Worm (Caenorhabditis elegans) whole organism, L4 larva: ENCODE results near the gene fbxb-9.

Source experiments
- D1046.2 ChIP-seq: fragments of 200-800 bp; sonication (Bioruptor generic); IDR thresholded peaks from 2 replicates; pipeline ENCODE4 v1.3.6; 2022; ENCODE audit warnings: missing genetic modification characterization, missing compliant biosample characterization
- F26F4.8 ChIP-seq: fragments of 200-800 bp; sonication (Bioruptor generic); conservative IDR thresholded peaks from 2 replicates; pipeline ENCODE4 v1.3.6; 2022; ENCODE audit warnings: missing genetic modification characterization, missing compliant biosample characterization
- F49E8.2 ChIP-seq: sonication (generic microtip); optimal IDR thresholded peaks from 2 replicates; lab custom pipeline; 2016; ENCODE audit warnings: missing compliant biosample characterization, mild to moderate bottlenecking, missing genetic modification characterization, borderline replicate concordance
- T26A8.4 ChIP-seq: fragments of 200-800 bp; sonication (Bioruptor generic); IDR thresholded peaks from 2 replicates; pipeline ENCODE4 v1.3.6; 2022; ENCODE audit warnings: missing genetic modification characterization, missing compliant biosample characterization
- Y105C5A.15 ChIP-seq: fragments of 200-800 bp; sonication (Bioruptor generic); IDR thresholded peaks from 2 replicates; pipeline ENCODE4 v1.3.6; 2022; ENCODE audit warnings: missing genetic modification characterization, missing compliant biosample characterization
- aha-1 ChIP-seq: fragments of 150-350 bp; peaks from one replicate; lab custom pipeline; 2014; ENCODE audit warnings: missing biosample characterization, missing genetic modification characterization
- ama-1 ChIP-seq: fragments of 150-350 bp; optimal IDR thresholded peaks from 2 replicates; lab custom pipeline; 2014; ENCODE audit warnings: inconsistent platforms, mixed read lengths
- arid-1 ChIP-seq: fragments of 200-800 bp; sonication (Bioruptor generic); conservative IDR thresholded peaks from 2 replicates; pipeline ENCODE4 v1.3.6; 2022; ENCODE audit warnings: missing genetic modification reagents, missing genetic modification characterization, missing compliant biosample characterization
- ceh-20 ChIP-seq: fragments of 200-800 bp; sonication (Bioruptor generic); IDR thresholded peaks from 2 replicates; pipeline ENCODE4 v1.3.6; 2022; ENCODE audit warnings: missing genetic modification reagents, missing genetic modification characterization, missing compliant biosample characterization
- ceh-62 ChIP-seq: sonication (generic microtip); optimal IDR thresholded peaks from 2 replicates; lab custom pipeline; 2017; ENCODE audit warnings: missing biosample characterization, missing genetic modification characterization
- ces-1 ChIP-seq: fragments of 150-350 bp; sonication (generic microtip); optimal IDR thresholded peaks from 4 replicates; lab custom pipeline; 2014; ENCODE audit warnings: missing biosample characterization, missing genetic modification reagents, missing genetic modification characterization
- daf-19 ChIP-seq: fragments of 200-800 bp; sonication (Bioruptor generic); conservative IDR thresholded peaks from 2 replicates; pipeline ENCODE4 v1.3.6; 2022; ENCODE audit warnings: missing genetic modification characterization, missing compliant biosample characterization
- dmd-6 ChIP-seq: fragments of 200-800 bp; sonication (Bioruptor generic); IDR thresholded peaks from 2 replicates; pipeline ENCODE4 v1.3.6; 2022; ENCODE audit warnings: missing genetic modification reagents, missing genetic modification characterization, missing compliant biosample characterization
- dmd-8 ChIP-seq: fragments of 200-800 bp; sonication (Bioruptor generic); IDR thresholded peaks from 2 replicates; pipeline ENCODE4 v1.3.6; 2022; ENCODE audit warnings: missing genetic modification characterization, missing compliant biosample characterization
- dmd-9 ChIP-seq: fragments of 200-800 bp; sonication (Bioruptor generic); IDR thresholded peaks from 2 replicates; pipeline ENCODE4 v1.3.6; 2022; ENCODE audit warnings: missing genetic modification reagents, missing genetic modification characterization, missing compliant biosample characterization
- dpl-1 ChIP-seq: fragments of 150-350 bp; optimal IDR thresholded peaks from 2 replicates; lab custom pipeline; 2014; ENCODE audit warnings: missing biosample characterization, missing genetic modification reagents, missing genetic modification characterization
- dve-1 ChIP-seq: sonication (generic microtip); optimal IDR thresholded peaks from 2 replicates; lab custom pipeline; 2017; ENCODE audit warnings: antibody characterized with exemption, mild to moderate bottlenecking, missing genetic modification characterization, missing compliant biosample characterization; ENCODE audit not compliant: insufficient read depth
- egl-43 ChIP-seq: fragments of 200-800 bp; sonication (Bioruptor generic); IDR thresholded peaks from 2 replicates; pipeline ENCODE4 v1.3.6; 2022; ENCODE audit warnings: missing genetic modification reagents, missing genetic modification characterization, missing compliant biosample characterization
- fos-1 ChIP-seq: fragments of 150-350 bp; optimal IDR thresholded peaks from 2 replicates; lab custom pipeline; 2014; ENCODE audit warnings: missing biosample characterization, missing genetic modification characterization
- gei-8 ChIP-seq: fragments of 200-800 bp; sonication (Bioruptor generic); optimal IDR thresholded peaks from 2 replicates; lab custom pipeline; 2018; ENCODE audit warnings: mild to moderate bottlenecking, missing genetic modification characterization, missing compliant biosample characterization
- hif-1 ChIP-seq, 2 experiments: sonication (generic microtip); optimal IDR thresholded peaks; 2 replicates each; lab custom pipeline; 2016 to 2017; ENCODE audit warnings: missing compliant biosample characterization in 2 of 2, missing genetic modification characterization in 2 of 2, missing genetic modification reagents in 2 of 2, missing genotype in 2 of 2, mild to moderate bottlenecking in 1 of 2
- hlh-30 ChIP-seq: sonication (generic microtip); optimal IDR thresholded peaks from 2 replicates; lab custom pipeline; 2017; ENCODE audit warnings: antibody characterized with exemption, mild to moderate bottlenecking, missing genetic modification characterization, missing compliant biosample characterization; ENCODE audit not compliant: insufficient read depth
- hmg-1.1 ChIP-seq: fragments of 200-800 bp; sonication (Bioruptor generic); IDR thresholded peaks from 2 replicates; pipeline ENCODE4 v1.3.6; 2022; ENCODE audit warnings: missing genetic modification reagents, missing genetic modification characterization, missing compliant biosample characterization
- lim-7 ChIP-seq: fragments of 200-800 bp; sonication (Bioruptor generic); IDR thresholded peaks from 2 replicates; pipeline ENCODE4 v1.3.6; 2022; ENCODE audit warnings: missing genetic modification characterization, missing compliant biosample characterization
- lin-1 ChIP-seq: fragments of 200-800 bp; sonication (Bioruptor generic); IDR thresholded peaks from 2 replicates; pipeline ENCODE4 v1.3.6; 2022; ENCODE audit warnings: missing genetic modification reagents, missing genetic modification characterization, missing compliant biosample characterization
- lin-38 ChIP-seq: fragments of 200-800 bp; sonication (Bioruptor generic); IDR thresholded peaks from 2 replicates; pipeline ENCODE4 v1.3.6; 2022; ENCODE audit warnings: missing genetic modification reagents, missing genetic modification characterization, missing compliant biosample characterization
- lin-39 ChIP-seq: fragments of 150-350 bp; optimal IDR thresholded peaks from 2 replicates; lab custom pipeline; 2014; ENCODE audit warnings: missing biosample characterization, missing genetic modification reagents, missing genetic modification characterization
- mep-1 ChIP-seq: fragments of 150-350 bp; sonication (generic microtip); optimal IDR thresholded peaks from 3 replicates; lab custom pipeline; 2014; ENCODE audit warnings: missing biosample characterization, missing genetic modification characterization
- mes-2 ChIP-seq: sonication (generic microtip); optimal IDR thresholded peaks from 2 replicates; lab custom pipeline; 2016; ENCODE audit warnings: missing genotype, mild to moderate bottlenecking, missing genetic modification characterization, missing compliant biosample characterization; ENCODE audit not compliant: poor library complexity, severe bottlenecking
- nhr-102 ChIP-seq: sonication (generic microtip); optimal IDR thresholded peaks from 2 replicates; lab custom pipeline; 2016; ENCODE audit warnings: mild to moderate bottlenecking, missing genetic modification characterization, moderate library complexity, missing compliant biosample characterization
- nhr-11 ChIP-seq: fragments of 150-350 bp; optimal IDR thresholded peaks from 2 replicates; lab custom pipeline; 2014; ENCODE audit warnings: missing biosample characterization, missing genetic modification characterization
- nhr-237 ChIP-seq: sonication (generic microtip); optimal IDR thresholded peaks from 2 replicates; lab custom pipeline; 2017; ENCODE audit warnings: missing biosample characterization, missing genetic modification characterization
- nhr-25 ChIP-seq: sonication (generic microtip); optimal IDR thresholded peaks from 2 replicates; lab custom pipeline; 2017; ENCODE audit warnings: missing genetic modification characterization, mild to moderate bottlenecking, missing compliant biosample characterization, antibody characterized with exemption, moderate library complexity, borderline replicate concordance; ENCODE audit not compliant: insufficient read depth
- nhr-6 ChIP-seq: fragments of 150-350 bp; optimal IDR thresholded peaks from 2 replicates; lab custom pipeline; 2014; ENCODE audit warnings: missing biosample characterization, missing genetic modification characterization
- nhr-77 ChIP-seq: fragments of 150-350 bp; optimal IDR thresholded peaks from 2 replicates; lab custom pipeline; 2014; ENCODE audit warnings: missing biosample characterization, missing genetic modification characterization
- php-3 ChIP-seq: fragments of 200-800 bp; sonication (Bioruptor generic); IDR thresholded peaks from 2 replicates; pipeline ENCODE4 v1.3.6; 2022; ENCODE audit warnings: missing genetic modification reagents, missing genetic modification characterization, missing compliant biosample characterization
- rbr-2 ChIP-seq: sonication (generic microtip); optimal IDR thresholded peaks from 2 replicates; lab custom pipeline; 2016; ENCODE audit warnings: missing genotype, missing genetic modification characterization, missing compliant biosample characterization
- saeg-2 ChIP-seq: fragments of 200-800 bp; sonication (Bioruptor generic); IDR thresholded peaks from 2 replicates; pipeline ENCODE4 v1.3.6; 2022; ENCODE audit warnings: missing genetic modification reagents, missing genetic modification characterization, missing compliant biosample characterization
- set-16 ChIP-seq: fragments of 200-800 bp; sonication (Bioruptor generic); IDR thresholded peaks from 2 replicates; pipeline ENCODE4 v1.3.6; 2022; ENCODE audit warnings: missing genetic modification reagents, missing genetic modification characterization, missing compliant biosample characterization
- spr-1 ChIP-seq: sonication (generic microtip); optimal IDR thresholded peaks from 2 replicates; lab custom pipeline; 2016; ENCODE audit warnings: mild to moderate bottlenecking, missing genetic modification characterization, missing compliant biosample characterization
- spr-3 ChIP-seq: fragments of 200-800 bp; sonication (Bioruptor generic); optimal IDR thresholded peaks from 2 replicates; lab custom pipeline; 2018; ENCODE audit warnings: mild to moderate bottlenecking, missing genetic modification characterization, missing compliant biosample characterization
- unc-130 ChIP-seq: sonication (generic microtip); optimal IDR thresholded peaks from 2 replicates; lab custom pipeline; 2016; ENCODE audit warnings: missing genetic modification reagents, missing genetic modification characterization, missing compliant biosample characterization
- unc-39 ChIP-seq: sonication (generic microtip); optimal IDR thresholded peaks from 2 replicates; lab custom pipeline; 2017; ENCODE audit warnings: missing biosample characterization, missing genetic modification characterization
- unc-62 ChIP-seq, 3 experiments: fragments of 150-350 bp in 1 of 3; sonication (generic microtip); optimal IDR thresholded peaks in 2 of 3; peaks in 1 of 3; 1 replicate in 1 of 3; 2 replicates in 2 of 3; lab custom pipeline; 2014 to 2017; ENCODE audit warnings: missing biosample characterization in 3 of 3, missing genetic modification characterization in 3 of 3, missing genetic modification reagents in 3 of 3, missing genotype in 1 of 3
- vab-7 ChIP-seq: fragments of 200-800 bp; sonication (Bioruptor generic); IDR thresholded peaks from 2 replicates; pipeline ENCODE4 v1.3.6; 2022; ENCODE audit warnings: missing genetic modification reagents, missing genetic modification characterization, missing compliant biosample characterization
- zag-1 ChIP-seq: fragments of 150-350 bp; optimal IDR thresholded peaks from 2 replicates; lab custom pipeline; 2014; ENCODE audit warnings: missing biosample characterization, missing genetic modification characterization
- zfp-2 ChIP-seq: sonication (generic microtip); optimal IDR thresholded peaks from 2 replicates; lab custom pipeline; 2016; ENCODE audit warnings: mild to moderate bottlenecking, missing genetic modification characterization, missing compliant biosample characterization
- zip-2 ChIP-seq: fragments of 150-350 bp; optimal IDR thresholded peaks from 2 replicates; lab custom pipeline; 2014; ENCODE audit warnings: missing biosample characterization, missing genetic modification characterization

Gene fbxb-9

ce11 chrIV:11118837-11119491 lies 43.4 kb downstream of the fbxb-9 start, which contains the start of the genes imp-2 and enpl-1 (continued):
- TF ChIP-seq aha-1 (tag; lab: Kevin White, UChicago), result peak; percentile 87
- peak; percentile 68 for TF ChIP-seq zag-1 (tag; lab: Kevin White, UChicago)
- peak; percentile 43 for TF ChIP-seq zip-2 (tag; lab: Kevin White, UChicago)
- peak; percentile 83 for TF ChIP-seq mes-2 (tag; lab: Kevin White, UChicago)
- peak; percentile 77 for TF ChIP-seq nhr-77 (tag; lab: Kevin White, UChicago)
- TF ChIP-seq unc-39 (tag; lab: Kevin White, UChicago), result no peak
- TF ChIP-seq nhr-237 (tag; lab: Kevin White, UChicago), result no peak
- TF ChIP-seq hif-1 (tag; optimal IDR thresholded peaks at IDR 0.05; lab: Kevin White, UChicago), result peak; percentile 18 to 69
- TF ChIP-seq mep-1 (tag; lab: Kevin White, UChicago), result peak; percentile 96
- peak; percentile 91 for TF ChIP-seq hmg-1.1
- peak; percentile 67 for TF ChIP-seq set-16 (GFP tag; lab: Robert Waterston, UW)
- no peak for TF ChIP-seq ceh-62 (tag; lab: Kevin White, UChicago)
- peak; percentile 69; the same call in 1 of the 2 replicates for TF ChIP-seq php-3 (GFP tag; lab: Robert Waterston, UW)
- peak; percentile 80 for TF ChIP-seq lin-38 (GFP tag; lab: Robert Waterston, UW)
- TF ChIP-seq ama-1 (lab: Kevin White, UChicago), result peak; percentile 21
- TF ChIP-seq dve-1 (tag; lab: Kevin White, UChicago), result peak; percentile 93
- peak; percentile 83 for TF ChIP-seq nhr-6 (tag; lab: Kevin White, UChicago)
- peak; percentile 89 for TF ChIP-seq T26A8.4
- peak; percentile 78 for TF ChIP-seq saeg-2 (GFP tag; lab: Robert Waterston, UW)
- peak; percentile 68; the same call in 1 of the 2 replicates for TF ChIP-seq ceh-20 (GFP tag; lab: Robert Waterston, UW)
- no peak for TF ChIP-seq D1046.2 (GFP tag; lab: Robert Waterston, UW)
- TF ChIP-seq F26F4.8 (GFP tag; lab: Robert Waterston, UW), result no peak
- peak; percentile 92 for TF ChIP-seq hlh-30 (tag; lab: Kevin White, UChicago)
- peak; percentile 55; the same call in 1 of the 2 replicates for TF ChIP-seq dmd-9 (GFP tag; lab: Robert Waterston, UW)
- TF ChIP-seq unc-130 (GFP tag; lab: Kevin White, UChicago), result peak; percentile 68
- TF ChIP-seq vab-7 (GFP tag; lab: Robert Waterston, UW), result peak; percentile 67
- no peak for TF ChIP-seq ces-1 (GFP tag; lab: Kevin White, UChicago)
- peak in 1 of 2 experiments; percentile 96 for TF ChIP-seq unc-62 (GFP tag; optimal IDR thresholded peaks at IDR 0.05 in 1 of 2; lab: Kevin White, UChicago)
- no peak for TF ChIP-seq unc-62 (tag; optimal IDR thresholded peaks at IDR 0.05; lab: Kevin White, UChicago)
- TF ChIP-seq lin-1 (GFP tag; lab: Robert Waterston, UW), result peak; percentile 70; the same call in 1 of the 2 replicates
- 0 out of 2 replicates have a peak, but pooled peaks have one; percentile 53 for TF ChIP-seq dmd-8 (GFP tag; lab: Robert Waterston, UW)
- TF ChIP-seq spr-1 (tag; lab: Kevin White, UChicago), result peak; percentile 59
- TF ChIP-seq F49E8.2, result no peak
- TF ChIP-seq nhr-102 (tag; lab: Kevin White, UChicago), result peak; percentile 82
- peak; percentile 76 for TF ChIP-seq gei-8
- peak; percentile 17; the same call in 1 of the 2 replicates for TF ChIP-seq lim-7 (GFP tag; lab: Robert Waterston, UW)
- peak; percentile 16 for TF ChIP-seq zfp-2 (tag; lab: Kevin White, UChicago)
- TF ChIP-seq fos-1 (tag; lab: Kevin White, UChicago), result no peak
- TF ChIP-seq dpl-1 (GFP tag; lab: Kevin White, UChicago), result peak; percentile 78
- TF ChIP-seq spr-3 (GFP tag; lab: Kevin White, UChicago), result peak; percentile 11
- no peak for TF ChIP-seq daf-19 (GFP tag; lab: Robert Waterston, UW)
- peak; percentile 90 for TF ChIP-seq rbr-2
- TF ChIP-seq lin-39, result no peak
- TF ChIP-seq nhr-11 (tag; lab: Kevin White, UChicago), result peak; percentile 83
- peak; percentile 71 for TF ChIP-seq arid-1 (GFP tag; lab: Robert Waterston, UW)
- peak; percentile 65 for TF ChIP-seq nhr-25 (tag; lab: Kevin White, UChicago)
- peak; percentile 88 for TF ChIP-seq dmd-6 (GFP tag; lab: Robert Waterston, UW)
- no peak for TF ChIP-seq Y105C5A.15 (GFP tag; lab: Robert Waterston, UW)
- TF ChIP-seq egl-43 (GFP tag; lab: Robert Waterston, UW), result peak; percentile 86
